Worm (Caenorhabditis elegans) whole organism, L3 larva: ENCODE results near the gene lfi-1.

Experiments used
- R02D3.7 ChIP-seq: fragments of 150-350 bp; optimal IDR thresholded peaks from 2 replicates; lab custom pipeline; 2014; ENCODE audit warnings: missing biosample characterization, missing genetic modification characterization
- ZK546.5 ChIP-seq: sonication (generic microtip); optimal IDR thresholded peaks from 2 replicates; lab custom pipeline; 2017; ENCODE audit warnings: missing biosample characterization, missing genetic modification characterization
- aly-2 ChIP-seq: fragments of 150-350 bp; optimal IDR thresholded peaks from 2 replicates; lab custom pipeline; 2014; ENCODE audit warnings: missing biosample characterization, missing genetic modification characterization
- ama-1 ChIP-seq: fragments of 150-350 bp; optimal IDR thresholded peaks from 2 replicates; lab custom pipeline; 2018
- ceh-16 ChIP-seq: sonication (generic microtip); optimal IDR thresholded peaks from 2 replicates; lab custom pipeline; 2017; ENCODE audit warnings: missing biosample characterization, missing genetic modification characterization
- ceh-28 ChIP-seq: fragments of 150-350 bp; optimal IDR thresholded peaks from 2 replicates; lab custom pipeline; 2014; ENCODE audit warnings: missing biosample characterization, missing genetic modification reagents, missing genetic modification characterization
- ceh-82 ChIP-seq: fragments of 150-350 bp; optimal IDR thresholded peaks from 2 replicates; lab custom pipeline; 2014; ENCODE audit warnings: missing biosample characterization, missing genetic modification characterization
- ceh-9 ChIP-seq: sonication (generic microtip); optimal IDR thresholded peaks from 2 replicates; lab custom pipeline; 2018; ENCODE audit warnings: missing biosample characterization, missing genetic modification characterization
- daf-12 ChIP-seq: fragments of 150-350 bp; optimal IDR thresholded peaks from 2 replicates; lab custom pipeline; 2014; ENCODE audit warnings: missing biosample characterization, missing genetic modification reagents, missing genetic modification characterization
- egl-27 ChIP-seq: sonication (generic microtip); optimal IDR thresholded peaks from 4 replicates; lab custom pipeline; 2017; ENCODE audit warnings: missing biosample characterization, missing genetic modification reagents, missing genetic modification characterization
- egl-5 ChIP-seq: fragments of 150-350 bp; optimal IDR thresholded peaks from 2 replicates; lab custom pipeline; 2017; ENCODE audit warnings: missing biosample characterization, missing genetic modification reagents, missing genetic modification characterization, inconsistent platforms
- elt-1 ChIP-seq: fragments of 150-350 bp; optimal IDR thresholded peaks from 2 replicates; lab custom pipeline; 2014; ENCODE audit warnings: missing biosample characterization, missing genetic modification characterization
- elt-2 ChIP-seq: sonication (generic microtip); optimal IDR thresholded peaks from 2 replicates; lab custom pipeline; 2016; ENCODE audit warnings: missing genetic modification reagents, mild to moderate bottlenecking, missing genetic modification characterization, missing compliant biosample characterization
- elt-3 ChIP-seq, 3 experiments: fragments of 150-350 bp in 1 of 3; sonication (generic microtip) in 2 of 3; optimal IDR thresholded peaks; 2 replicates in 2 of 3; 4 replicates in 1 of 3; lab custom pipeline; 2014 to 2017; ENCODE audit warnings: missing biosample characterization in 3 of 3, missing genetic modification characterization in 3 of 3
- eor-1 ChIP-seq, 2 experiments: fragments of 150-350 bp; optimal IDR thresholded peaks; 2 replicates each; lab custom pipeline; 2014 to 2018; ENCODE audit warnings: missing biosample characterization in 2 of 2, missing genetic modification characterization in 2 of 2
- fkh-10 ChIP-seq: sonication (generic microtip); optimal IDR thresholded peaks from 2 replicates; lab custom pipeline; 2017; ENCODE audit warnings: missing biosample characterization, missing genetic modification reagents, missing genetic modification characterization
- fkh-2 ChIP-seq: fragments of 150-350 bp; optimal IDR thresholded peaks from 2 replicates; lab custom pipeline; 2014; ENCODE audit warnings: missing biosample characterization, missing genetic modification reagents, missing genetic modification characterization
- fos-1 ChIP-seq: fragments of 150-350 bp; optimal IDR thresholded peaks from 2 replicates; lab custom pipeline; 2014; ENCODE audit warnings: missing biosample characterization, missing genetic modification characterization
- hmg-11 ChIP-seq: sonication (generic microtip); optimal IDR thresholded peaks from 2 replicates; lab custom pipeline; 2016; ENCODE audit warnings: missing genetic modification characterization, missing compliant biosample characterization
- jun-1 ChIP-seq: fragments of 150-350 bp; optimal IDR thresholded peaks from 2 replicates; lab custom pipeline; 2014; ENCODE audit warnings: missing biosample characterization, missing genetic modification reagents, missing genetic modification characterization
- lin-15B ChIP-seq: fragments of 150-350 bp; optimal IDR thresholded peaks from 2 replicates; lab custom pipeline; 2014; ENCODE audit warnings: missing biosample characterization, missing genetic modification characterization
- lin-39 ChIP-seq: fragments of 150-350 bp; optimal IDR thresholded peaks from 2 replicates; lab custom pipeline; 2018; ENCODE audit warnings: missing biosample characterization, missing genetic modification reagents, missing genetic modification characterization
- lsy-12 ChIP-seq: sonication (generic microtip); optimal IDR thresholded peaks from 2 replicates; lab custom pipeline; 2016; ENCODE audit warnings: mild to moderate bottlenecking, missing genetic modification characterization, missing compliant biosample characterization
- mdl-1 ChIP-seq: fragments of 150-350 bp; optimal IDR thresholded peaks from 2 replicates; lab custom pipeline; 2014; ENCODE audit warnings: missing biosample characterization, missing genetic modification characterization
- mml-1 ChIP-seq: fragments of 150-350 bp; sonication (generic microtip); optimal IDR thresholded peaks from 3 replicates; lab custom pipeline; 2014; ENCODE audit warnings: missing biosample characterization, missing genetic modification characterization
- nfya-1 ChIP-seq: sonication (generic microtip); optimal IDR thresholded peaks from 2 replicates; lab custom pipeline; 2017; ENCODE audit warnings: missing genetic modification characterization, mild to moderate bottlenecking, missing compliant biosample characterization, antibody characterized with exemption, moderate library complexity; ENCODE audit not compliant: insufficient read depth
- nhr-11 ChIP-seq: fragments of 150-350 bp; optimal IDR thresholded peaks from 2 replicates; lab custom pipeline; 2014; ENCODE audit warnings: missing biosample characterization, missing genetic modification characterization
- nhr-12 ChIP-seq: fragments of 150-350 bp; optimal IDR thresholded peaks from 2 replicates; lab custom pipeline; 2014; ENCODE audit warnings: missing biosample characterization, missing genetic modification characterization
- nhr-23 ChIP-seq: fragments of 150-350 bp; optimal IDR thresholded peaks from 2 replicates; lab custom pipeline; 2014; ENCODE audit warnings: missing biosample characterization, missing genetic modification reagents, missing genetic modification characterization
- nhr-237 ChIP-seq: fragments of 150-350 bp; optimal IDR thresholded peaks from 2 replicates; lab custom pipeline; 2014; ENCODE audit warnings: missing biosample characterization, missing genetic modification characterization
- nhr-25 ChIP-seq: sonication (generic microtip); optimal IDR thresholded peaks from 2 replicates; lab custom pipeline; 2017; ENCODE audit warnings: missing biosample characterization, missing genetic modification characterization
- nhr-28 ChIP-seq: fragments of 150-350 bp; optimal IDR thresholded peaks from 2 replicates; lab custom pipeline; 2014; ENCODE audit warnings: missing biosample characterization, missing genetic modification characterization
- nhr-43 ChIP-seq: sonication (generic microtip); optimal IDR thresholded peaks from 2 replicates; lab custom pipeline; 2016; ENCODE audit warnings: mild to moderate bottlenecking, missing genetic modification characterization, missing compliant biosample characterization; ENCODE audit not compliant: poor library complexity, severe bottlenecking
- nhr-67 ChIP-seq: fragments of 150-350 bp; optimal IDR thresholded peaks from 2 replicates; lab custom pipeline; 2014; ENCODE audit warnings: missing biosample characterization, missing genetic modification characterization
- nhr-76 ChIP-seq: fragments of 150-350 bp; sonication (generic microtip); optimal IDR thresholded peaks from 5 replicates; lab custom pipeline; 2014; ENCODE audit warnings: missing biosample characterization, missing genetic modification characterization
- nhr-77 ChIP-seq: fragments of 150-350 bp; optimal IDR thresholded peaks from 2 replicates; lab custom pipeline; 2014; ENCODE audit warnings: missing biosample characterization, missing genetic modification characterization
- pha-4 ChIP-seq: fragments of 150-350 bp; optimal IDR thresholded peaks from 2 replicates; lab custom pipeline; 2014; ENCODE audit warnings: missing biosample characterization, missing genetic modification reagents, missing genetic modification characterization
- pqm-1 ChIP-seq: fragments of 150-350 bp; optimal IDR thresholded peaks from 2 replicates; lab custom pipeline; 2017; ENCODE audit warnings: missing biosample characterization, missing genetic modification characterization, inconsistent platforms
- sea-2 ChIP-seq: fragments of 150-350 bp; sonication (generic microtip); optimal IDR thresholded peaks from 4 replicates; lab custom pipeline; 2014; ENCODE audit warnings: missing biosample characterization, missing genetic modification reagents, missing genetic modification characterization
- skn-1 ChIP-seq: fragments of 150-350 bp; optimal IDR thresholded peaks from 2 replicates; lab custom pipeline; 2014; ENCODE audit warnings: missing biosample characterization, missing genetic modification characterization
- snpc-4 ChIP-seq: fragments of 150-350 bp; optimal IDR thresholded peaks from 2 replicates; lab custom pipeline; 2014; ENCODE audit warnings: missing biosample characterization, missing genetic modification characterization
- tbx-2 ChIP-seq: sonication (generic microtip); optimal IDR thresholded peaks from 2 replicates; lab custom pipeline; 2016; ENCODE audit warnings: mild to moderate bottlenecking, missing genetic modification characterization, missing compliant biosample characterization
- unc-39 ChIP-seq: sonication (generic microtip); optimal IDR thresholded peaks from 4 replicates; lab custom pipeline; 2017; ENCODE audit warnings: missing biosample characterization, missing genetic modification characterization
- unc-62 ChIP-seq: fragments of 150-350 bp; sonication (generic microtip); optimal IDR thresholded peaks from 4 replicates; lab custom pipeline; 2014; ENCODE audit warnings: missing biosample characterization, missing genetic modification reagents, missing genetic modification characterization
- zag-1 ChIP-seq: fragments of 150-350 bp; optimal IDR thresholded peaks from 2 replicates; lab custom pipeline; 2014; ENCODE audit warnings: missing biosample characterization, missing genetic modification characterization
- ztf-11 ChIP-seq: fragments of 150-350 bp; optimal IDR thresholded peaks from 2 replicates; lab custom pipeline; 2014; ENCODE audit warnings: missing biosample characterization, missing genetic modification characterization
- ztf-4 ChIP-seq: fragments of 150-350 bp; optimal IDR thresholded peaks from 2 replicates; lab custom pipeline; 2014; ENCODE audit warnings: missing biosample characterization, missing genetic modification characterization

lfi-1 gene

ce11 chrX:4965592-4965991 lies 11.0 kb upstream of the lfi-1 start:
- peak; percentile 43 for TF ChIP-seq lin-39
- no peak for TF ChIP-seq tbx-2 (tag; lab: Kevin White, UChicago)
- no peak for TF ChIP-seq nhr-43 (tag; lab: Kevin White, UChicago)

- TF ChIP-seq unc-39 (tag; lab: Kevin White, UChicago) (no peak), aly-2 (tag; lab: Kevin White, UChicago) (no peak), zag-1 (no peak), lin-15B (tag; lab: Kevin White, UChicago) (no peak), skn-1 (tag; lab: Kevin White, UChicago) (no peak), nhr-12 (tag; lab: Kevin White, UChicago) (no peak), eor-1 (tag; optimal IDR thresholded peaks at IDR 0.05; lab: Kevin White, UChicago) (no peak), elt-3 (tag; optimal IDR thresholded peaks at IDR 0.05; lab: Kevin White, UChicago) (peak in 1 of 3 experiments; percentile 48), ZK546.5 (tag; lab: Kevin White, UChicago) (no peak), mml-1 (no peak), ztf-4 (tag; lab: Kevin White, UChicago) (peak; percentile 2), fkh-10 (GFP tag; lab: Kevin White, UChicago) (no peak), egl-27 (tag; lab: Kevin White, UChicago) (no peak), ceh-16 (no peak), fos-1 (no peak), snpc-4 (tag; lab: Kevin White, UChicago) (no peak), nhr-237 (tag; lab: Kevin White, UChicago) (no peak), hmg-11 (tag; lab: Kevin White, UChicago) (no peak), pha-4 (no peak), ceh-9 (tag; lab: Kevin White, UChicago) (no peak), ama-1 (lab: Kevin White, UChicago) (peak; percentile 87), ztf-11 (tag; lab: Kevin White, UChicago) (no peak), ceh-28 (tag; lab: Kevin White, UChicago) (peak; percentile 29), fkh-2 (tag; lab: Kevin White, UChicago) (no peak), R02D3.7 (tag; lab: Kevin White, UChicago) (no peak), sea-2 (GFP tag; lab: Kevin White, UChicago) (no peak), nhr-43 (tag; lab: Kevin White, UChicago) (peak; percentile 67), nhr-25 (tag; lab: Kevin White, UChicago) (peak; percentile 80), unc-62 (GFP tag; lab: Kevin White, UChicago) (no peak), ceh-82 (tag; lab: Kevin White, UChicago) (no peak), jun-1 (tag; lab: Kevin White, UChicago) (no peak), mdl-1 (tag; lab: Kevin White, UChicago) (no peak), nhr-28 (tag; lab: Kevin White, UChicago) (no peak), egl-5 (tag; lab: Kevin White, UChicago) (peak; percentile 46), nhr-67 (tag; lab: Kevin White, UChicago) (no peak), elt-2 (no peak), daf-12 (no peak), nhr-23 (tag; lab: Kevin White, UChicago) (peak; percentile 96), nfya-1 (tag; lab: Kevin White, UChicago) (peak; percentile 15), elt-1 (tag; lab: Kevin White, UChicago) (no peak), nhr-11 (no peak), nhr-77 (tag; lab: Kevin White, UChicago) (no peak), pqm-1 (tag; lab: Kevin White, UChicago) (no peak), tbx-2 (tag; lab: Kevin White, UChicago) (peak; percentile 66), lin-39 (no peak), lsy-12 (tag; lab: Kevin White, UChicago) (no peak), nhr-76 (tag; lab: Kevin White, UChicago) (no peak)
Measured at ce11 chrX:4969228-4969627, 7.4 kb upstream of the lfi-1 start, which contains the start of gene M03F4.6. M03F4.6 (minus strand) TSS chrX:4969328.
